Worm (Caenorhabditis elegans): ENCODE results near the gene F32D8.3.

Gene F32D8.3

ce11 chrV:10858340-10858739 lies 28.3 kb upstream of the F32D8.3 start (continued):
- peak; percentile 87 for TF ChIP-seq dmd-6 (GFP tag; IDR thresholded peaks at IDR 0.05)
- no peak for TF ChIP-seq lim-7 (GFP tag; IDR thresholded peaks at IDR 0.05)
- TF ChIP-seq nhr-28 (tag; optimal IDR thresholded peaks at IDR 0.05): no peak
- no peak for TF ChIP-seq jun-1 (tag; optimal IDR thresholded peaks at IDR 0.05)
- peak; percentile 98 for TF ChIP-seq gei-8 (GFP tag; optimal IDR thresholded peaks at IDR 0.05)
- no peak for TF ChIP-seq ceh-62 (tag; optimal IDR thresholded peaks at IDR 0.05)
- TF ChIP-seq dmd-9 (GFP tag; IDR thresholded peaks at IDR 0.05): 0 out of 2 replicates have a peak, but pooled peaks have one; percentile 13
- TF ChIP-seq Y48G9A.11 (GFP tag; IDR thresholded peaks at IDR 0.05): no peak
- TF ChIP-seq mdl-1 (tag; optimal IDR thresholded peaks at IDR 0.05): peak; percentile 53 to 82
- TF ChIP-seq daf-19 (GFP tag; conservative IDR thresholded peaks at IDR 0.05): no peak
- no peak for TF ChIP-seq pqm-1 (tag; optimal IDR thresholded peaks at IDR 0.05)
- TF ChIP-seq zfp-2 (tag; optimal IDR thresholded peaks at IDR 0.05): no peak
- TF ChIP-seq dve-1 (tag; optimal IDR thresholded peaks at IDR 0.05; ENCODE audit: insufficient read depth): peak; percentile 34
- peak; percentile 84 for TF ChIP-seq hlh-30 (tag; optimal IDR thresholded peaks at IDR 0.05; ENCODE audit: insufficient read depth)
- peak; percentile 14; the same call in 1 of the 2 replicates for TF ChIP-seq lin-38 (GFP tag; IDR thresholded peaks at IDR 0.05)
- no peak for TF ChIP-seq lin-15B (tag; optimal IDR thresholded peaks at IDR 0.05)
- peak; percentile 46; the same call in 1 of the 2 replicates for TF ChIP-seq egl-43 (GFP tag; IDR thresholded peaks at IDR 0.05)
- no peak for TF ChIP-seq snpc-1.2 (GFP tag; IDR thresholded peaks at IDR 0.05)
- no peak for TF ChIP-seq F49E8.2 (tag; optimal IDR thresholded peaks at IDR 0.05; ENCODE audit: borderline replicate concordance)
- peak; percentile 10 for TF ChIP-seq dpl-1 (GFP tag; optimal IDR thresholded peaks at IDR 0.05)
- TF ChIP-seq nhr-25 (tag; optimal IDR thresholded peaks at IDR 0.05; ENCODE audit: borderline replicate concordance, insufficient read depth): no peak
- no peak for TF ChIP-seq ceh-82 (tag; optimal IDR thresholded peaks at IDR 0.05)
- TF ChIP-seq madf-5 (GFP tag; IDR thresholded peaks at IDR 0.05): no peak
- no peak for TF ChIP-seq zip-2 (tag; optimal IDR thresholded peaks at IDR 0.05)
- TF ChIP-seq mes-2 (tag; optimal IDR thresholded peaks at IDR 0.05; ENCODE audit: poor library complexity, severe bottlenecking): peak; percentile 51
- TF ChIP-seq nhr-11 (tag; optimal IDR thresholded peaks at IDR 0.05): peak; percentile 74
- TF ChIP-seq daf-12 (tag; optimal IDR thresholded peaks at IDR 0.05): no peak
- TF ChIP-seq R02D3.7 (tag; optimal IDR thresholded peaks at IDR 0.05): no peak
- TF ChIP-seq zfp-3 (GFP tag; conservative IDR thresholded peaks at IDR 0.05): 0 out of 2 replicates have a peak, but pooled peaks have one; percentile 39
- peak; percentile 30 for TF ChIP-seq fos-1 (tag; optimal IDR thresholded peaks at IDR 0.05)
- TF ChIP-seq nhr-41 (GFP tag; IDR thresholded peaks at IDR 0.05): no peak
- TF ChIP-seq mep-1 (tag; optimal IDR thresholded peaks at IDR 0.05): peak; percentile 81
- TF ChIP-seq nhr-10 (tag; optimal IDR thresholded peaks at IDR 0.05): no peak
- TF ChIP-seq Y75B8A.6 (GFP tag; IDR thresholded peaks at IDR 0.05): no peak
- no peak for TF ChIP-seq lir-3 (tag; optimal IDR thresholded peaks at IDR 0.05)
- TF ChIP-seq set-16 (GFP tag; IDR thresholded peaks at IDR 0.05): peak; percentile 74
- peak; percentile 87 for TF ChIP-seq ceh-20 (GFP tag; IDR thresholded peaks at IDR 0.05)
- TF ChIP-seq ceh-32 (tag; optimal IDR thresholded peaks at IDR 0.05; ENCODE audit: poor library complexity): peak; percentile 34
- no peak for TF ChIP-seq egl-27 (tag; optimal IDR thresholded peaks at IDR 0.05)
- TF ChIP-seq spr-1 (tag; optimal IDR thresholded peaks at IDR 0.05): no peak
- TF ChIP-seq mxl-3 (GFP tag; optimal IDR thresholded peaks at IDR 0.05): peak; percentile 47
- peak; percentile 49 for TF ChIP-seq duxl-1 (tag; optimal IDR thresholded peaks at IDR 0.05; ENCODE audit: poor library complexity)
- no peak for TF ChIP-seq lin-1 (GFP tag; IDR thresholded peaks at IDR 0.05)
- TF ChIP-seq mxl-2 (GFP tag; conservative IDR thresholded peaks at IDR 0.05): no peak
- peak; percentile 79 for TF ChIP-seq nhr-48 (tag; optimal IDR thresholded peaks at IDR 0.05)
- TF ChIP-seq ama-1 (optimal IDR thresholded peaks at IDR 0.05): no peak
- 0 out of 2 replicates have a peak, but pooled peaks have one; percentile 10 for TF ChIP-seq php-3 (GFP tag; IDR thresholded peaks at IDR 0.05)
- no peak for TF ChIP-seq lin-39 (tag; optimal IDR thresholded peaks at IDR 0.05)
- TF ChIP-seq Y5F2A.4 (GFP tag; optimal IDR thresholded peaks at IDR 0.05): no peak
- peak; percentile 62; the same call in 1 of the 2 replicates for TF ChIP-seq pha-4 (GFP tag; IDR thresholded peaks at IDR 0.05)
- TF ChIP-seq pha-4 (tag; optimal IDR thresholded peaks at IDR 0.05): no peak
